Fruit fly (Drosophila melanogaster) Kc167 (cell line): ENCODE measurements around the gene CG4998.

Source experiments
- Myc ChIP-seq: fragments of >200 bp; optimal IDR thresholded peaks from 2 replicates; lab custom pipeline; 2017; ENCODE audit warnings: missing external identifiers
- Sin3A ChIP-seq: fragments of >200 bp; optimal IDR thresholded peaks from 2 replicates; lab custom pipeline; 2018; ENCODE audit warnings: missing external identifiers
- h ChIP-seq: fragments of >200 bp; optimal IDR thresholded peaks from 3 replicates; lab custom pipeline; 2018; ENCODE audit warnings: missing external identifiers
- insv ChIP-seq: fragments of >200 bp; optimal IDR thresholded peaks from 3 replicates; lab custom pipeline; 2018; ENCODE audit warnings: missing external identifiers
- psq ChIP-seq: fragments of >200 bp; optimal IDR thresholded peaks from 2 replicates; lab custom pipeline; 2017; ENCODE audit warnings: missing external identifiers
- ttk ChIP-seq: sonication (Bioruptor generic); optimal IDR thresholded peaks from 2 replicates; lab custom pipeline; 2017; ENCODE audit warnings: missing external identifiers

The CG4998 gene

DNA sequence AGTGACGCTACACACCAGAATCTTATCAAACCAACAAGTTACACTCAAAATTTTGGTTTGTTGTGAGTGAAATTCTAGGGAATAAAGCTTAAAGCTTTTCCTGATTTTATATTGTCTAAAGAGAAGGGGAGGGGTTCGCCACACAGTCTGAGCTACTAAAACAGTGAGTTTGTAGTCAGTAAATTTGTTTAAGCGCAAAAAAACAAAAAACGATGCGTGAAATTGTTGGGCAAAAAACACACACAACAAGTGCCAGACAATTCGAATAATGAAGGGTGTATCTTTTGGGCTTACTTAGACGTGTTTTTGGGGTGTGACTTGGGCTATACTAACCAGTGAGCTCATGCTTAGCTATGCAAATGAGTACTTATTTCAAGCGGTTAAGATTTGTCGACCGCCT is 21.0 kb downstream of the CG4998 start:
- TF ChIP-seq ttk (lab: Kevin White, UChicago) (no peak), Myc (lab: Kevin White, UChicago) (no peak)

DNA sequence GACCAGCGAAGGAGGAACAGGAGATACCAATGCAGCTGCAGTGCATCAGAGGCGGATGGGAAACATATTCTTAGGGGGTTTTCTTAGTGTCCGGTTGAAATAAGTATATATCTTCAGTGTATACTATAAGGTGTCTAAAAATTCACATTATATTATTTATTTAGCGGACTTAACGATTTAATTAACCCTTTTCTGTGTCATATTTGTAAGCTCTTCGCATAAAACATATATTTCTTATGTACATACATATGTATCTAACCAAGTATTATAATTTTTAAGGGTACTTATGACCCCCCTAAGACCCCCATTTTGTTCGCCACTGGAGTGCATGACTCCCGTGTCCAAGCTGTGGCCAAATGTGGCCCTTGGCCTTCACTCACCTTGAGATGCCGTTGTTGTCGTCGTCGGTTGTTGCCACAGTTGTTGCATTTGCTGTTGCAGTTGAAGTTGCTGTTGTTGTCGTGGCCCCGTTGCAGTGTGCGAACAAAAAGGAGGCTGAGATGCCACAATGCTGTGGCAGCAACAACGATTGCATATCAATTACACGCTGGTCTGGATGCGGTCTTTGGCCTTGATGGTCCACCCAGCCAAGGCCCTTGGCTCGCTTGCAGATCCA is 22.5 kb downstream of the CG4998 start:
- TF ChIP-seq insv (lab: Kevin White, UChicago) (no peak), psq (no peak), h (lab: Kevin White, UChicago) (no peak), Myc (lab: Kevin White, UChicago) (no peak), Sin3A (lab: Kevin White, UChicago) (no peak), ttk (lab: Kevin White, UChicago) (no peak)

DNA sequence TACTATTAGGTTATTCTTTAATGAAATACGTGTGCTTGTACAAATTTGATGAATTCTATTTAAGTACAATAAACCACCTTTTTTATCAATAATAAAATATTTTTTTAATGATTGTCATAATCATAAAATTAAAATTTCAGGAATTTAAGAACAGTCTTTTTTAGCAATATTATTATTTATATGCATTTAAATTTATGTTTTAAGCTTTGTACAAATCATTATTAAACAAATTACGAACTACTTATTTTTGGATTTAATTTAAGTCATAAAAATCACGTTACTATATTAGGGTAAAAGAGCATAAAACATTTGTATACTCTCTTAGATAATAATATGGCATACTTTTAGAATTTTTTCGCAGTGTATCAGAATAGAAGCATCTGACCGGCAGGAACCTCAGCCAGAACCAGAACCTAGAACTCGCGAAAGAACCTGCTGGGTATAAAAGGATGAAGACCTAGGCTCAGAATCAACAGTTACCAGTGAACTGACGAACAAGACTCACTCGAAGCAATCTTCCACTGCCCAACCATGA is 23.4 kb downstream of the CG4998 start, which contains the start of gene Cpr72Ea:
Gene Cpr72Ea, plus strand, starts transcription at position 485 of the 535 bp plus-strand sequence.
- no peak for TF ChIP-seq Myc (lab: Kevin White, UChicago)
- no peak for TF ChIP-seq ttk (lab: Kevin White, UChicago)

DNA sequence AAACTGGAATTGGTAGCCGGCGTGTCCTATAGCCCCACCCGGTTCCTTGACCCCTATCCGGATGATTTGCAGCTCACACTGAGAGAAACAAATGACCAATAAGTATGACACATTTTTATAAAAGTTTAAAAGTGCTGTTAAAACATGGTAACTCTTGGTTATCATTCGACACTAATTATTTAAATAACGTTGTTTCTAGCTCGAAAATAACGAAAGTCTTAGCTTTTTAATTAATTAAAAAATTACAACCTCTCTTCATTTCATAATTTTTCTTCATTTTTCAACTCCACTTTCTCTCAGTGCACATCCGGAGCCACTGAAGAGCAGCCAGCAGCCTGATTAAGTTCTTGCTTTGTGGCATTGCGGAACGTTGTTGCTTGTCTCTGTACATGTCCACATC is 25.4 kb downstream of the CG4998 start:
- no peak for TF ChIP-seq ttk (lab: Kevin White, UChicago)
- TF ChIP-seq Sin3A (lab: Kevin White, UChicago), result no peak
- no peak for TF ChIP-seq h (lab: Kevin White, UChicago)
- TF ChIP-seq psq, result no peak
- no peak for TF ChIP-seq Myc (lab: Kevin White, UChicago)
- no peak for TF ChIP-seq insv (lab: Kevin White, UChicago)

DNA sequence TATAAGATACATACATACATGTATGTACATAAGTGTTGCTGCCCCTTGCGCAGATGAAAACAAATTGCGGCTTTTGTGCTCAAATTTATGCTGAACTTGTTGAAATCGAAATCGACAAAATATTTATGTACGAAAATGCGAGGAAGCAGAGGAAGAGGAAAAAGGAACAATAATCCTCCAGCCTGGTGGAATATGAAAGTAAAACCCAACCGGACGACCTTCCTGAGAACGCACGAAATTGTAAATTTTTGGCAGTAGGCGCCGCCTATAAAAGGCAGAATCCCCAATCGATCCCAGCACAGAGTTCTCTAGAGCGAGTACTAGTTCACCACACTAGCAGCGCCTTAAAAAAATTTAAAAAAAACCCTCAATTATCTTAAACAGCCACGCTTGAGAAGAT is 25.8 kb downstream of the CG4998 start, which contains the start of gene Cpr72Eb:
Gene Cpr72Eb, plus strand, starts transcription at position 301 of the 400 bp plus-strand sequence.
- no peak for TF ChIP-seq Myc (lab: Kevin White, UChicago)

DNA sequence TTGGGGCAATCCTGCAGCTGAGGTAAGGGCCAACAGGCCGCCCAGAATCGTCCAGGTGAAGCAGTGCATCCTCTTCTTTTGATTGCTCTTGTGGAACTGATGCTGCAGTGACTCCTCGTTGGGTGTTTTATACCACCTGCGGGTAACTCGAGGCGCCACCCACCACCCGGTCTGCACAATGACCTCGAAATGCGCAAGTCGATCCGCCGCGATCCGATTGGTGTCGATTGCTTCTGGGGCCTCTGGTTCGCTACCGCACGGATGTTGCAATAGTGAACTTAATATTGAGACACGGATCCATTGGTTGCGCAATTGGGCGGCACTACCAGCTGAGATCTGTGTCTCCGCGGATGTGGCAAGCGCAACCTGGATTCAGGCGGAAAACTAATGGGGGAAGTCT is 28.4 kb downstream of the CG4998 start, which contains the start of gene Cpr72Ec:
Gene Cpr72Ec, minus strand, starts transcription at position 101 of the 400 bp plus-strand sequence.
- TF ChIP-seq Sin3A (lab: Kevin White, UChicago), result no peak
- no peak for TF ChIP-seq Myc (lab: Kevin White, UChicago)
- no peak for TF ChIP-seq ttk (lab: Kevin White, UChicago)
- no peak for TF ChIP-seq psq
- TF ChIP-seq h (lab: Kevin White, UChicago), result no peak
- no peak for TF ChIP-seq insv (lab: Kevin White, UChicago)

DNA sequence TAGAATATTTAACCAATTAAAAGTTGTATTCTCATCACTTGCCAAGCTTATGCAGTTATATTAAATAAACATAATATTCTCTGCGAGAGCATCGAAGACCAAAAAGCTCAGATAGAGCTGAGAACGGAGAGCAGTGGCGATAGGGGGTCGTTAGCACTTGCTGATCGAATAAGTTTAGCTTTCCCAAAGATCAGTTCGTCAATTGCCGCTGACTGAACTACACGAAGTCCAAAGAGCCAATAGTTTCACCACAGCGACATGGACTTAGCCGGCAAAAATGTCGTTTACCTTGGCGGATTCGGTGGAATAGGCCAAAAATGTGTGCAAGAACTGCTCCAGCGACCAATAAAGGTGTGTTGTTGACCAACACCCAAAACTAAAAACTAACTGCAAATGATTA is 29.4 kb downstream of the CG4998 start, which contains the start of gene CG4842:
Gene CG4842, plus strand, starts transcription at position 191 of the 400 bp plus-strand sequence.
- TF ChIP-seq ttk (lab: Kevin White, UChicago) (no peak), insv (lab: Kevin White, UChicago) (no peak), Myc (lab: Kevin White, UChicago) (no peak), psq (no peak), h (lab: Kevin White, UChicago) (no peak), Sin3A (lab: Kevin White, UChicago) (no peak)

DNA sequence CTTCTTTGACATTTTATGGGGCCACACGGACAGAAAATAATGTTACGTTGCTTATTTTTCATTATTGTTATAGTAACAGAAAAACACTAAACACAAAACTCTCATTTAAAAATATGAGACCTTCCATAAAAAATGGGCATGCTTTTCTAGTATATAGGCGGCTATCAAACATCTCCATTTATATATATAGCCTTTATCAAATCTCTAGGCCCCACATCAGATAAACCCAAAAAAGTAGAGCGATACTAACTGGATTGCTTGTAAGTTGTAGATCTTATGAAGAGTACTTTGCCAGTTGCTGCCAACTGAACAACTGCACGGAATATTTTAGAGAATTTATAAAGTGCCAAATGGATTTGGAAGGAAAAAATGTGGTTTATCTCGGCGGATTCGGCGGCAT is 30.7 kb downstream of the CG4998 start, which contains the start of gene CG18814:
Gene CG18814, plus strand, starts transcription at position 301 of the 400 bp plus-strand sequence.
- TF ChIP-seq h (lab: Kevin White, UChicago), result no peak
- TF ChIP-seq psq, result no peak
- TF ChIP-seq Sin3A (lab: Kevin White, UChicago), result no peak
- no peak for TF ChIP-seq Myc (lab: Kevin White, UChicago)
- TF ChIP-seq ttk (lab: Kevin White, UChicago), result no peak
- no peak for TF ChIP-seq insv (lab: Kevin White, UChicago)

DNA sequence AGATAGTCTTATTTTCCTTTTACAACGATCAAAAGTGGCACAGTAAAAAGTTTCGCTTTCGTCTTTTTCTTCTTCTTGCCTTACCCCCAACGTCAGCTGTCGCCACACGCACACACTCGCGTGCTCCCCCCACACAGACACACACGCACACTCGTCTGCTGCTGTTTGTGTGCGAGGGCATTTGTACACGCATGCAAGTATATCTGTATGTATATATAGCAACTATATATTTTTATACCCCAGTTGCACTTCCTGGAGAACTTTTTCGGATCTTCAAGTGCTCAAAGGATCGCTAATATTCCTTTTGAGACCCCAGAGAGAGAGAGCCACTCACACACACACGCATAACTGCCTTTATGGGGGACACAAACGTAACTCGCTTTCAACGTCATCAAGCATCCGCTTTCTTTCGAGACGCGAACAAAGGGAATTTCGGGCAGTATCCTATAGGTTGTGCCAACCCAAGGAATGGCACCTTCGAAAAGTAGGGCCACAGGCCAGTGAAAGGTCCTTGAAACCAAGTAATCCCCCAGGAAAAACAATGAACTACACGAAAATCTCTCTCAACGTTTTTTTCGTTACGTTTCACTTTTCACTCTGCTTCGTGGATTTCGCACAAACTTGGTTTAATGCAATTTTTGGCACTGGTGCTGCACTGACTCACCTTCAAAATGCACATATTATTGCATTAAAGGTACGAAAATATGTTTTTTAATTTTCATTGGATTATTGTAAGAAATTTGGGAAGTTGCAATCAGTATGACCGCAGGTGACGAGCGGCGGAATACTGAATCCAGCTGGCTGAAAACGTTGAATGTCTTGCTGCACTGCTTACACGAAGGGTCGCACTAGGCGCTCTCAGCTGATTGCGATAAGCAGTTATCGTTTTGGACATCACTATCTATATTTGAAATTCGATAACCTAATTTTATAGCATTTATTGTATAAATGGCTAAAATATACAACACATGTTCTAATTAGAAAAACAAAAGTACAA is 39.3 kb downstream of the CG4998 start, which contains the start of gene roq:
Gene roq, minus strand, starts transcription at position 799 of the 997 bp plus-strand sequence.
- TF ChIP-seq ttk (lab: Kevin White, UChicago) (no peak), h (lab: Kevin White, UChicago) (no peak), psq (no peak), Sin3A (lab: Kevin White, UChicago) (no peak), Myc (lab: Kevin White, UChicago) (no peak), insv (lab: Kevin White, UChicago) (no peak)

DNA sequence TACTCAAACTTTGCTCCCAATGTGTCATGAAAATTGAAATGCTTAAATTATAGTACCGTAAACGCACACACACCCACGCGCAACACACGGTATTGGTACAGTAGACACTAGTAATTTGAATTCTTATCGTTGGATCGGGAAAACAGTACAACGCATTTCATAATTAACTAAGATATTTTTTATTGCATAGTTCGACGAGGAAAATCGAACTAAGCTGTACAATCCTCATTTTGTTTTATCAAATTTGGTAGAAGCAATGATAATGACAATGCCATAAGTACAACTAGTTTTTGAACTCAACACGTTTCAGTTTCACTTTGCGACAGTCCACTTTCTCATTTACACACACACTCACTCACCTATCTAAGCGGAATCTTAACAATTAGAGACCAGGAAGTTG is 42.0 kb downstream of the CG4998 start:
- TF ChIP-seq insv (lab: Kevin White, UChicago), result no peak
- no peak for TF ChIP-seq Myc (lab: Kevin White, UChicago)
- no peak for TF ChIP-seq Sin3A (lab: Kevin White, UChicago)
- TF ChIP-seq psq, result no peak
- no peak for TF ChIP-seq h (lab: Kevin White, UChicago)
- TF ChIP-seq ttk (lab: Kevin White, UChicago), result no peak

DNA sequence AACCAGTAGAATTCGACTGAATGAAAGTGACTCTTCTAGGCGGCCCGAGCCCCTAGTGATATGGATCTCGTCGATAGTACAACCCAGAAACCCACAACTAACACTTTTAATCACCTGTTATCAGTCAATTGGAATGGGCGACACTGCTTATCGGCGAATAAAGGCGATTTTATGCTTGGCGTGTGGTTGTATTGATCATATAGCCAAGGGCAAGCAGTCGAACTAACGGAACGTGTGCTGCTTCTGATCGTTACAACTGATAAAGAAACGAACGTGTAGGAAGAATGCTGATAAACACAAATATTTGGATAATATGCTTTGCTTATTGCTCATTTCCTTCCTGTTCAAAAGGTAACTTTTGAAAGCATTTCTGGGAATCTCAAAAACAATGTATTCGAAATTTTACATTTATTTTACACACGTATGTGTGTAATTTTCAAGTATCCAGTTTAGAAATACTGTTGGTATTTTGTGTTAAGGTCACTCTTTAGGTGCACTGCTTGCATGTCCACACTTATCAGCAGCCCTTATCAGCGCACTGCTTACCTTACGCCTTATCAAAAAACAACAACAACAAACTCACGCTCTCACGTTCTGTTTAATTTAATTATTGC is 42.5 kb downstream of the CG4998 start, which contains the start of gene Agpat4:
Gene Agpat4, minus strand, starts transcription at position 387 of the 614 bp plus-strand sequence.
- no peak for TF ChIP-seq insv (lab: Kevin White, UChicago)
- TF ChIP-seq h (lab: Kevin White, UChicago), result no peak
